Fruit fly (Drosophila melanogaster) whole organism, wandering third instar larva: ENCODE results near the gene VhaAC39-2.

Experiments used
- Abd-B ChIP-seq: fragments of >200 bp; optimal IDR thresholded peaks from 2 replicates; lab custom pipeline; 2017; ENCODE audit warnings: missing biosample characterization, missing genetic modification characterization
- CG32264 ChIP-seq: fragments of 200-800 bp; sonication (Bioruptor generic); optimal IDR thresholded peaks from 2 replicates; lab custom pipeline; 2016; ENCODE audit warnings: missing biosample characterization, missing genetic modification characterization
- CG9705 ChIP-seq: fragments of 200-800 bp; sonication (Bioruptor generic); optimal IDR thresholded peaks from 2 replicates; lab custom pipeline; 2018; ENCODE audit warnings: missing biosample characterization, mild to moderate bottlenecking, missing genetic modification characterization
- CrebA ChIP-seq: fragments of 200-800 bp; sonication (Bioruptor generic); optimal IDR thresholded peaks from 2 replicates; lab custom pipeline; 2016; ENCODE audit warnings: missing biosample characterization, mild to moderate bottlenecking, missing genetic modification characterization, borderline replicate concordance
- Dfd ChIP-seq: fragments of >200 bp; optimal IDR thresholded peaks from 2 replicates; lab custom pipeline; 2017; ENCODE audit warnings: missing biosample characterization, missing genetic modification characterization
- Dif ChIP-seq: fragments of 200-275, 200-300 bp; sonication (Bioruptor generic); optimal IDR thresholded peaks from 2 replicates; lab custom pipeline; 2018; ENCODE audit warnings: missing biosample characterization, missing genetic modification characterization; ENCODE audit not compliant: partially characterized antibody
- GATAd ChIP-seq: sonication (Bioruptor generic); optimal IDR thresholded peaks from 2 replicates; lab custom pipeline; 2016; ENCODE audit warnings: missing biosample characterization, missing genetic modification characterization
- HLH106 ChIP-seq: fragments of 200-800 bp; optimal IDR thresholded peaks from 3 replicates; lab custom pipeline; 2019; ENCODE audit warnings: missing biosample characterization, mild to moderate bottlenecking, missing genetic modification characterization, moderate library complexity
- Hnf4 ChIP-seq: fragments of 200-800 bp; sonication (Bioruptor generic); optimal IDR thresholded peaks from 2 replicates; lab custom pipeline; 2016; ENCODE audit warnings: missing biosample characterization, mild to moderate bottlenecking, missing genetic modification characterization
- Hr78 ChIP-seq: fragments of >200 bp; optimal IDR thresholded peaks from 2 replicates; lab custom pipeline; 2017; ENCODE audit warnings: missing biosample characterization, missing genetic modification characterization
- Hr83 ChIP-seq: fragments of 200-300 bp; sonication (Bioruptor generic); optimal IDR thresholded peaks from 2 replicates; lab custom pipeline; 2016; ENCODE audit warnings: missing biosample characterization, mild to moderate bottlenecking, missing genetic modification characterization, moderate library complexity; ENCODE audit not compliant: poor library complexity, severe bottlenecking
- Jra ChIP-seq: sonication (Bioruptor generic); optimal IDR thresholded peaks from 2 replicates; lab custom pipeline; 2016; ENCODE audit warnings: missing biosample characterization, missing genetic modification characterization
- Mio ChIP-seq: sonication (Bioruptor generic); optimal IDR thresholded peaks from 2 replicates; lab custom pipeline; 2016; ENCODE audit warnings: missing biosample characterization, missing genetic modification characterization
- Myc ChIP-seq: fragments of >200 bp; optimal IDR thresholded peaks from 2 replicates; lab custom pipeline; 2017
- N ChIP-seq: fragments of >200 bp; optimal IDR thresholded peaks from 2 replicates; lab custom pipeline; 2018; ENCODE audit warnings: missing biosample characterization, missing external identifiers, missing genetic modification characterization
- OdsH ChIP-seq: fragments of 200-800 bp; sonication (Bioruptor generic); optimal IDR thresholded peaks from 2 replicates; lab custom pipeline; 2016; ENCODE audit warnings: missing biosample characterization, mild to moderate bottlenecking, missing genetic modification characterization
- Rel ChIP-seq, 2 experiments: fragments of 200-800 bp; sonication (Bioruptor generic) in 1 of 2; optimal IDR thresholded peaks; 2 replicates in 1 of 2; 3 replicates in 1 of 2; lab custom pipeline; 2016 to 2019; ENCODE audit warnings: mild to moderate bottlenecking in 2 of 2, missing biosample characterization in 2 of 2, missing genetic modification characterization in 2 of 2, moderate library complexity in 1 of 2
- Sp1 ChIP-seq: fragments of 200-800 bp; sonication (Bioruptor generic); optimal IDR thresholded peaks from 3 replicates; lab custom pipeline; 2019; ENCODE audit warnings: missing biosample characterization, mild to moderate bottlenecking, missing genetic modification characterization, moderate library complexity
- Vsx2 ChIP-seq: fragments of 200-300, 225-300 bp; sonication (Bioruptor generic); optimal IDR thresholded peaks from 2 replicates; lab custom pipeline; 2018; ENCODE audit warnings: missing biosample characterization, missing genetic modification characterization; ENCODE audit not compliant: partially characterized antibody
- br ChIP-seq: fragments of 200-800 bp; sonication (Bioruptor generic); optimal IDR thresholded peaks from 2 replicates; lab custom pipeline; 2016; ENCODE audit warnings: missing biosample characterization, missing genetic modification characterization
- brk ChIP-seq: fragments of 200-800 bp; sonication (Bioruptor generic); optimal IDR thresholded peaks from 2 replicates; lab custom pipeline; 2016; ENCODE audit warnings: missing biosample characterization, mild to moderate bottlenecking, missing genetic modification characterization
- dl ChIP-seq, 2 experiments: fragments of 175-275, 200-275 bp in 1 of 2; fragments of 200-275 bp in 1 of 2; sonication (Bioruptor generic); optimal IDR thresholded peaks; lab custom pipeline; 2018; ENCODE audit warnings: mild to moderate bottlenecking in 2 of 2, missing biosample characterization in 2 of 2, missing genetic modification characterization in 2 of 2, moderate library complexity in 2 of 2; ENCODE audit not compliant: partially characterized antibody in 2 of 2, insufficient read depth in 1 of 2
- dmrt93B ChIP-seq: fragments of 200-800 bp; sonication (Bioruptor generic); optimal IDR thresholded peaks from 2 replicates; lab custom pipeline; 2018; ENCODE audit warnings: missing biosample characterization, mild to moderate bottlenecking, missing genetic modification characterization
- dsf ChIP-seq: sonication (Bioruptor generic); optimal IDR thresholded peaks from 2 replicates; lab custom pipeline; 2016; ENCODE audit warnings: missing biosample characterization, missing genetic modification characterization, borderline replicate concordance
- ey ChIP-seq: fragments of 200-800 bp; sonication (Bioruptor generic); optimal IDR thresholded peaks from 2 replicates; lab custom pipeline; 2016; ENCODE audit warnings: missing biosample characterization, missing genetic modification characterization
- foxo ChIP-seq, 2 experiments: fragments of 200-800 bp; sonication (Bioruptor generic); optimal IDR thresholded peaks; 2 replicates in 1 of 2; 3 replicates in 1 of 2; lab custom pipeline; 2016 to 2017; ENCODE audit warnings: missing biosample characterization in 2 of 2, missing genetic modification characterization in 2 of 2
- fru ChIP-seq: fragments of 200-800 bp; sonication (Bioruptor generic); optimal IDR thresholded peaks from 3 replicates; lab custom pipeline; 2016; ENCODE audit warnings: missing biosample characterization, mild to moderate bottlenecking, missing genetic modification characterization
- h ChIP-seq: fragments of 200-800 bp; sonication (Bioruptor generic); optimal IDR thresholded peaks from 3 replicates; lab custom pipeline; 2016; ENCODE audit warnings: missing biosample characterization, mild to moderate bottlenecking, missing genetic modification characterization
- jim ChIP-seq: fragments of 175-275, 200-325 bp; sonication (Bioruptor generic); optimal IDR thresholded peaks from 2 replicates; lab custom pipeline; 2016; ENCODE audit warnings: missing biosample characterization, mild to moderate bottlenecking, missing genetic modification characterization
- lola ChIP-seq: fragments of >200 bp; optimal IDR thresholded peaks from 2 replicates; lab custom pipeline; 2017; ENCODE audit warnings: missing biosample characterization, missing genetic modification characterization
- pan ChIP-seq: fragments of >200 bp; optimal IDR thresholded peaks from 2 replicates; lab custom pipeline; 2017
- psq ChIP-seq: fragments of 200-800 bp; sonication (Bioruptor generic); optimal IDR thresholded peaks from 3 replicates; lab custom pipeline; 2017; ENCODE audit warnings: missing biosample characterization, mild to moderate bottlenecking, missing genetic modification characterization, moderate library complexity
- rgr ChIP-seq: fragments of 200-800 bp; sonication (Bioruptor generic); optimal IDR thresholded peaks from 3 replicates; lab custom pipeline; 2016; ENCODE audit warnings: missing biosample characterization, mild to moderate bottlenecking, missing genetic modification characterization
- sage ChIP-seq: fragments of 200-800 bp; sonication (Bioruptor generic); optimal IDR thresholded peaks from 2 replicates; lab custom pipeline; 2016; ENCODE audit warnings: missing biosample characterization, mild to moderate bottlenecking, missing genetic modification characterization
- sv ChIP-seq: fragments of 200-800 bp; sonication (Bioruptor generic); optimal IDR thresholded peaks from 3 replicates; lab custom pipeline; 2016; ENCODE audit warnings: missing biosample characterization, missing genetic modification characterization
- tai ChIP-seq: sonication (Bioruptor generic); optimal IDR thresholded peaks from 2 replicates; lab custom pipeline; 2016; ENCODE audit warnings: missing biosample characterization, missing genetic modification characterization
- usp ChIP-seq: fragments of >200 bp; optimal IDR thresholded peaks from 2 replicates; lab custom pipeline; 2017; ENCODE audit warnings: missing biosample characterization, missing genetic modification characterization
- woc ChIP-seq: sonication (Bioruptor generic); optimal IDR thresholded peaks from 2 replicates; lab custom pipeline; 2016; ENCODE audit warnings: missing biosample characterization, mild to moderate bottlenecking, missing genetic modification characterization

Gene VhaAC39-2

DNA sequence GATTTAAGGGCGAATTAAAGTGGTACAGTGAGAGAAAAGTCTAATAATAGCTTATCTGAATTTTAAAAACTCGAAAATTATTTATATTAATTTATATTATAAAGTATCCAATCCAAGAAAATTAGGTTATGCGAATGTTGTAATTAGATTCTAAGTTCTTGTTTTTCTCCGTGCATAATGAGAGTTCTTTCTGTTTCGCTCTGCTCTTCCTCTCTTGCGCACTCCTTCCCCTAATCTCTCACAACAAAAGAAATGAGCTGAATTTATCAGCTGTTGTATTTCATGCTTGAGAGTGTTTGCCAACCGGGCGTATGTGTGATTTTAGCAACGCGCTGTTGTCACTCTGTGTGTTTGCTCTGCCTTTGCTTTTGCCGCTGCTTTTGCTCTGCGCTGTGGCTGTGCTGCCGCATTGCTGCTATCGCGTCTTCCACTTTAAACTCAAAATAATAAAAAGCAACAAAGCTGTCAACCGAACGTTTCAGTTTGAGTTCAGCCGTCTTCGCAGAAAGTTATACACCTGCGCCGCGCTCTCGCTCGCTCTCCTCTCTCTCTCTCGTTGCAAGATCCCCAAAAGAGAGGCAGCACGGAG, 14.4 kb upstream of the VhaAC39-2 start, which contains the start of gene CG46310:
CG46310 (plus strand) TSS at position 481 of the 589 bp plus-strand sequence.
- TF ChIP-seq pan: no peak
- TF ChIP-seq Sp1 (GFP tag; lab: Kevin White, UChicago): peak; percentile 94
- TF ChIP-seq woc (GFP tag; lab: Kevin White, UChicago): peak; percentile 57
- peak; percentile 91 for TF ChIP-seq rgr (GFP tag; lab: Kevin White, UChicago)
- peak; percentile 74 for TF ChIP-seq dmrt93B
- peak; percentile 93 for TF ChIP-seq Hr83 (GFP tag; lab: Kevin White, UChicago)
- no peak for TF ChIP-seq Mio
- TF ChIP-seq Hnf4 (GFP tag; lab: Kevin White, UChicago): peak; percentile 90
- TF ChIP-seq psq (GFP tag; lab: Kevin White, UChicago): peak; percentile 89
- TF ChIP-seq CrebA (GFP tag; lab: Kevin White, UChicago): peak; percentile 71
- peak; percentile 69 for TF ChIP-seq Rel (GFP tag; optimal IDR thresholded peaks at IDR 0.05; lab: Kevin White, UChicago)
- peak; percentile 85 for TF ChIP-seq Rel (tag; optimal IDR thresholded peaks at IDR 0.05; lab: Kevin White, UChicago)
- TF ChIP-seq Abd-B (GFP tag; lab: Kevin White, UChicago): no peak
- peak in 1 of 2 experiments; percentile 58 for TF ChIP-seq dl (GFP tag; optimal IDR thresholded peaks at IDR 0.05; lab: Kevin White, UChicago; ENCODE audit: insufficient read depth in 1 of 2, partially characterized antibody in 2 of 2)
- TF ChIP-seq jim: no peak
- peak; percentile 97 for TF ChIP-seq HLH106 (tag; lab: Kevin White, UChicago)
- peak; percentile 81 for TF ChIP-seq sage (GFP tag; lab: Kevin White, UChicago)
- TF ChIP-seq OdsH (GFP tag; lab: Kevin White, UChicago): peak; percentile 89
- TF ChIP-seq GATAd (GFP tag; lab: Kevin White, UChicago): no peak
- TF ChIP-seq Dif (GFP tag; lab: Kevin White, UChicago): no peak
- peak; percentile 86 for TF ChIP-seq br (GFP tag; lab: Kevin White, UChicago)
- peak; percentile 85 for TF ChIP-seq brk
- peak; percentile 63 for TF ChIP-seq Jra (GFP tag; lab: Kevin White, UChicago)
- no peak for TF ChIP-seq Hr78 (GFP tag; lab: Kevin White, UChicago)
- TF ChIP-seq sv: no peak
- TF ChIP-seq usp: no peak
- peak; percentile 16 for TF ChIP-seq dsf (GFP tag; lab: Kevin White, UChicago)
- TF ChIP-seq fru (GFP tag; lab: Kevin White, UChicago): peak; percentile 93
- TF ChIP-seq N (GFP tag; lab: Kevin White, UChicago): no peak
- peak; percentile 75 for TF ChIP-seq tai (GFP tag; lab: Kevin White, UChicago)
- no peak for TF ChIP-seq Dfd
- peak; percentile 60 for TF ChIP-seq CG32264 (GFP tag; lab: Kevin White, UChicago)
- TF ChIP-seq ey (GFP tag; lab: Kevin White, UChicago): peak; percentile 72
- peak in 1 of 2 experiments; percentile 97 for TF ChIP-seq foxo (GFP tag; optimal IDR thresholded peaks at IDR 0.05; lab: Kevin White, UChicago)
- TF ChIP-seq lola (GFP tag; lab: Kevin White, UChicago): no peak
- TF ChIP-seq h (GFP tag; lab: Kevin White, UChicago): peak; percentile 95
- peak; percentile 52 for TF ChIP-seq Vsx2 (GFP tag; lab: Kevin White, UChicago)
- peak; percentile 83 for TF ChIP-seq CG9705 (GFP tag; lab: Kevin White, UChicago)
- no peak for TF ChIP-seq Myc (lab: Kevin White, UChicago)

DNA sequence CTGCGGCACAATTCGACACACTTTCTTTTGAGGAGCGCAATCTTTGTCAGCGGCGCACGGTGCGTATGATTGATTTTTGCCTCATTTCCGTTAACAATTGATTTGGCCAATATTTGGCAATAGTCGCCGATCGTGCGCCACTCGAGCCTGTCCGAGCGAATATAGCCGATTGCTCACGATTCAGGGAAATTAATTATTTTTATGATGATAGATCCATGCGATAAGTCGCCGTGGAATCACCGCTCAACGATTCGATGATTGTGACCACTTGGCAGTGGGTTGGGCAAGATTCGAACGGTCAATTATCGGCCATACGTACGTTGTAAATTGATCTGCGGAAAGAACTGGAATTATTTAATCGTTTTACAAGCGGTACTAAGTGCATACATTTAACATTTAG, 12.8 kb upstream of the VhaAC39-2 start:
- TF ChIP-seq CG9705 (GFP tag; lab: Kevin White, UChicago): no peak
- TF ChIP-seq Rel (GFP tag; optimal IDR thresholded peaks at IDR 0.05; lab: Kevin White, UChicago): no peak
- peak; percentile 81 for TF ChIP-seq Rel (tag; optimal IDR thresholded peaks at IDR 0.05; lab: Kevin White, UChicago)
- TF ChIP-seq Abd-B (GFP tag; lab: Kevin White, UChicago): no peak
- TF ChIP-seq dl (GFP tag; optimal IDR thresholded peaks at IDR 0.05; lab: Kevin White, UChicago; ENCODE audit: insufficient read depth in 1 of 2, partially characterized antibody in 2 of 2): no peak
- no peak for TF ChIP-seq sv
- no peak for TF ChIP-seq lola (GFP tag; lab: Kevin White, UChicago)
- TF ChIP-seq dmrt93B: no peak
- no peak for TF ChIP-seq fru (GFP tag; lab: Kevin White, UChicago)
- TF ChIP-seq psq (GFP tag; lab: Kevin White, UChicago): no peak
- TF ChIP-seq h (GFP tag; lab: Kevin White, UChicago): peak; percentile 39
- TF ChIP-seq sage (GFP tag; lab: Kevin White, UChicago): no peak
- no peak for TF ChIP-seq Hr78 (GFP tag; lab: Kevin White, UChicago)
- no peak for TF ChIP-seq OdsH (GFP tag; lab: Kevin White, UChicago)
- no peak for TF ChIP-seq woc (GFP tag; lab: Kevin White, UChicago)
- TF ChIP-seq CG32264 (GFP tag; lab: Kevin White, UChicago): no peak
- no peak for TF ChIP-seq Hr83 (GFP tag; lab: Kevin White, UChicago)
- peak; percentile 26 for TF ChIP-seq Vsx2 (GFP tag; lab: Kevin White, UChicago)
